Fruit fly (Drosophila melanogaster): ENCODE results near the gene IntS11.

Gene IntS11

DNA sequence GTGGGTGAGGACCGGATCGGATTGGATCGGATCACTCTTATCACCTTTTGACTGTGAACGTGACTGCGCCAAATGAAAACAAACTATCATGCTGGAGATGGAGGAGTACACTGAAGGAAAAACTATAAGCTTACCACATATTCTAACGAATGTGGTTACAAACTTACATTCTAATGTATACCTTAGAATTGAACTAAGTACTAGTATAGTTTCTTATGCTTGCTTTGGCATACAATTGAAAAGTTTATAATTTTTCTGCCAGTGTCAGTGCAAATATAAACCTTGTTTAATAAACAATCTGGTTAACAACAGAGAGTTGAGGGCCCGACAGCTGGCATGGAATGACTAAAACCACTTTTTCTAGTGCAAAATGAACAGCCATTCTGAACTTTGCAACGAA lies 27.6 kb upstream of the IntS11 start (continued):
- TF ChIP-seq Six4 (GFP tag; optimal IDR thresholded peaks at IDR 0.05) (peak; percentile 5), CG4707 (GFP tag; optimal IDR thresholded peaks at IDR 0.05) (no peak), phol (tag; optimal IDR thresholded peaks at IDR 0.05) (peak; percentile 50), dmrt11E (tag; optimal IDR thresholded peaks at IDR 0.05) (peak; percentile 17), tgo (GFP tag; IDR thresholded peaks at IDR 0.05) (no peak), shn (GFP tag; optimal IDR thresholded peaks at IDR 0.05) (no peak), stc (GFP tag; IDR thresholded peaks at IDR 0.05) (peak; percentile 41; the same call in 1 of the 2 replicates), Lim3 (GFP tag; IDR thresholded peaks at IDR 0.05) (no peak), Hsf (GFP tag; optimal IDR thresholded peaks at IDR 0.05) (peak; percentile 13), CG10543 (GFP tag; optimal IDR thresholded peaks at IDR 0.05) (no peak), CG17361 (GFP tag; IDR thresholded peaks at IDR 0.05) (0 out of 3 replicates have a peak, but pooled peaks have one; percentile 16), BtbVII (GFP tag; optimal IDR thresholded peaks at IDR 0.05) (no peak), otp (GFP tag; IDR thresholded peaks at IDR 0.05) (0 out of 3 replicates have a peak, but pooled peaks have one; percentile 47), CG2678 (tag; optimal IDR thresholded peaks at IDR 0.05) (peak; percentile 13), odd (GFP tag; optimal IDR thresholded peaks at IDR 0.05) (no peak), CG7963 (GFP tag; IDR thresholded peaks at IDR 0.05; ENCODE audit: partially characterized antibody) (no peak), CG1233 (GFP tag; optimal IDR thresholded peaks at IDR 0.05) (no peak), eve (GFP tag; optimal IDR thresholded peaks at IDR 0.05) (no peak), luna (GFP tag; optimal IDR thresholded peaks at IDR 0.05) (no peak), croc (GFP tag; conservative IDR thresholded peaks at IDR 0.05) (peak; percentile 21; the same call in 1 of the 3 replicates), row (GFP tag; IDR thresholded peaks at IDR 0.05) (peak; percentile 47), CG6254 (GFP tag; optimal IDR thresholded peaks at IDR 0.05) (no peak), CoRest (tag; optimal IDR thresholded peaks at IDR 0.05) (peak; percentile 6), pan (optimal IDR thresholded peaks at IDR 0.05) (no peak), pan (GFP tag; optimal IDR thresholded peaks at IDR 0.05 in 1 of 2, IDR thresholded peaks at IDR 0.05 in 1 of 2) (peak in 1 of 2 experiments; percentile 25), zfh1 (GFP tag; IDR thresholded peaks at IDR 0.05) (peak; percentile 52; the same call in 1 of the 3 replicates), nau (GFP tag; optimal IDR thresholded peaks at IDR 0.05) (no peak), CG7786 (GFP tag; optimal IDR thresholded peaks at IDR 0.05) (no peak), CG18764 (GFP tag; optimal IDR thresholded peaks at IDR 0.05) (no peak), cas (GFP tag; IDR thresholded peaks at IDR 0.05) (no peak), tap (tag; optimal IDR thresholded peaks at IDR 0.05) (peak; percentile 22), lab (GFP tag; optimal IDR thresholded peaks at IDR 0.05) (peak; percentile 7), Chrac-16 (GFP tag; optimal IDR thresholded peaks at IDR 0.05) (no peak)

DNA sequence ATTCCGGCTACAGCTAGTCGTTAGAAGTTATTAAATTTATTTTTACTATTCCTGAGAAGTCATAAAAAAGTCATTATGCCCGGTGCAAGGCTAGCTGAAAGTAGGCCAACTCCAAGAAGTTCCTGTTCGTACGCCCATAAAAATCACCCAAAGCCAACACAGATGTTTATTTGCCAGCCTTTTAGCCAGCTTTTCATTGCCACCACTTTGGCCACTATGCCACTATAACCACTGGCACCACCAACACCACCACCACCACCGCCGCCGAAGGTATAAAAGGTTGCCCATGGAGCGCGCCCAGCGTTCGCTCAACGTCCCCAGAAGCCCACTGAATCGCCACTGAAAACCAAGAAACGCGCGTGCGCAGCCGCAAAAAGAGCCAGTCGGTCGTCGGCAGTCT lies 26.8 kb upstream of the IntS11 start, which contains the start of gene CG15506:
Gene CG15506 (plus strand): TSS at position 301 of the 400 bp plus-strand sequence.
- TF ChIP-seq ken (GFP tag; IDR thresholded peaks at IDR 0.05) (peak; percentile 24; the same call in 1 of the 3 replicates), fd102C (GFP tag; optimal IDR thresholded peaks at IDR 0.05) (no peak), Rfx (GFP tag; IDR thresholded peaks at IDR 0.05) (no peak), CG4328 (GFP tag; optimal IDR thresholded peaks at IDR 0.05) (no peak), z (GFP tag; IDR thresholded peaks at IDR 0.05) (no peak), ci (GFP tag; IDR thresholded peaks at IDR 0.05) (peak; percentile 18; the same call in 1 of the 3 replicates), CG7745 (tag; optimal IDR thresholded peaks at IDR 0.05) (no peak), cwo (GFP tag; optimal IDR thresholded peaks at IDR 0.05) (no peak), CG34224 (GFP tag; IDR thresholded peaks at IDR 0.05; ENCODE audit: partially characterized antibody) (no peak)

Data from whole organism, embryonic.